Worm (Caenorhabditis elegans) whole organism, early embryonic: ENCODE measurements around the gene doxa-1.

Experiments used
- B0310.2 ChIP-seq: sonication (generic microtip); optimal IDR thresholded peaks from 2 replicates; lab custom pipeline; 2016; ENCODE audit warnings: mild to moderate bottlenecking, missing genetic modification characterization, missing compliant biosample characterization
- F13C5.2 ChIP-seq: sonication (generic microtip); optimal IDR thresholded peaks from 2 replicates; lab custom pipeline; 2017; ENCODE audit warnings: mild to moderate bottlenecking, missing genetic modification characterization, inconsistent platforms, missing compliant biosample characterization
- aly-1 ChIP-seq: sonication (generic microtip); optimal IDR thresholded peaks from 2 replicates; lab custom pipeline; 2016; ENCODE audit warnings: missing genetic modification characterization, missing compliant biosample characterization
- ama-1 ChIP-seq: fragments of 150-350 bp; optimal IDR thresholded peaks from 2 replicates; lab custom pipeline; 2014
- ceh-13 ChIP-seq: fragments of 200-800 bp; sonication (Bioruptor generic); optimal IDR thresholded peaks from 2 replicates; lab custom pipeline; 2018; ENCODE audit warnings: mild to moderate bottlenecking, missing genetic modification characterization, missing compliant biosample characterization
- ceh-36 ChIP-seq: sonication (generic microtip); optimal IDR thresholded peaks from 2 replicates; lab custom pipeline; 2016; ENCODE audit warnings: missing genetic modification characterization, inconsistent platforms, missing compliant biosample characterization
- ets-7 ChIP-seq: sonication (generic microtip); optimal IDR thresholded peaks from 2 replicates; lab custom pipeline; 2016; ENCODE audit warnings: missing genotype, missing genetic modification characterization, missing compliant biosample characterization
- flt-1 ChIP-seq: fragments of 200-800 bp; sonication (Bioruptor generic); IDR thresholded peaks from 2 replicates; pipeline ENCODE4 v1.3.6; 2022; ENCODE audit warnings: missing genetic modification characterization, missing compliant biosample characterization
- hmbx-1 ChIP-seq: sonication (generic microtip); optimal IDR thresholded peaks from 2 replicates; lab custom pipeline; 2016; ENCODE audit warnings: mild to moderate bottlenecking, missing genetic modification characterization, missing compliant biosample characterization
- hmg-4 ChIP-seq: fragments of 200-800 bp; sonication (Bioruptor generic); optimal IDR thresholded peaks from 2 replicates; lab custom pipeline; 2018; ENCODE audit warnings: mild to moderate bottlenecking, missing genetic modification characterization, missing compliant biosample characterization
- hnd-1 ChIP-seq: sonication (generic microtip); optimal IDR thresholded peaks from 2 replicates; lab custom pipeline; 2016; ENCODE audit warnings: missing genetic modification characterization, missing compliant biosample characterization
- pes-1 ChIP-seq: fragments of 200-800 bp; sonication (Bioruptor generic); IDR thresholded peaks from 2 replicates; pipeline ENCODE4 v1.3.6; 2022; ENCODE audit warnings: missing genetic modification reagents, missing genetic modification characterization, missing compliant biosample characterization
- scrt-1 ChIP-seq: fragments of 200-800 bp; sonication (Bioruptor generic); IDR thresholded peaks from 2 replicates; pipeline ENCODE4 v1.3.6; 2022; ENCODE audit warnings: missing genetic modification characterization, missing compliant biosample characterization
- sea-1 ChIP-seq: fragments of 200-800 bp; sonication (Bioruptor generic); conservative IDR thresholded peaks from 2 replicates; pipeline ENCODE4 v1.3.6; 2022; ENCODE audit warnings: missing genetic modification characterization, missing compliant biosample characterization
- tbx-11 ChIP-seq: fragments of 200-800 bp; sonication (Bioruptor generic); IDR thresholded peaks from 2 replicates; pipeline ENCODE4 v1.3.6; 2022; ENCODE audit warnings: missing genetic modification characterization, missing compliant biosample characterization
- tbx-37 ChIP-seq: fragments of 200-800 bp; sonication (Bioruptor generic); conservative IDR thresholded peaks from 2 replicates; pipeline ENCODE4 v1.3.6; 2022; ENCODE audit warnings: missing genetic modification reagents, missing genetic modification characterization, missing compliant biosample characterization
- tra-4 ChIP-seq: sonication (generic microtip); optimal IDR thresholded peaks from 2 replicates; lab custom pipeline; 2017; ENCODE audit warnings: missing genetic modification characterization, missing compliant biosample characterization

The doxa-1 gene

ce11 chrIII:8554472-8554871 is 26.4 kb upstream of the doxa-1 start, which contains the start of gene gsto-2:
Gene gsto-2 (plus strand): TSS chrIII:8554772.
- no peak for TF ChIP-seq tra-4 (tag; lab: Kevin White, UChicago)
- no peak for TF ChIP-seq hnd-1 (tag; lab: Kevin White, UChicago)
- no peak for TF ChIP-seq F13C5.2
- TF ChIP-seq sea-1 = no peak
- TF ChIP-seq hmbx-1 (tag; lab: Kevin White, UChicago) = no peak
- TF ChIP-seq flt-1 (GFP tag; lab: Robert Waterston, UW) = no peak
- no peak for TF ChIP-seq ama-1
- no peak for TF ChIP-seq tbx-11 (GFP tag; lab: Robert Waterston, UW)
- TF ChIP-seq scrt-1 (GFP tag; lab: Robert Waterston, UW) = no peak
- TF ChIP-seq aly-1 (tag; lab: Kevin White, UChicago) = no peak
- TF ChIP-seq ceh-13 (GFP tag; lab: Kevin White, UChicago) = no peak
- no peak for TF ChIP-seq ets-7 (tag; lab: Kevin White, UChicago)
- no peak for TF ChIP-seq pes-1 (GFP tag; lab: Robert Waterston, UW)
- TF ChIP-seq hmg-4 (GFP tag; lab: Kevin White, UChicago) = no peak
- TF ChIP-seq tbx-37 (GFP tag; lab: Robert Waterston, UW) = no peak
- no peak for TF ChIP-seq B0310.2 (tag; lab: Kevin White, UChicago)
- TF ChIP-seq ceh-36 = no peak

- TF ChIP-seq ets-7 (tag; lab: Kevin White, UChicago) = no peak
- no peak for TF ChIP-seq hmg-4 (GFP tag; lab: Kevin White, UChicago)
- TF ChIP-seq B0310.2 (tag; lab: Kevin White, UChicago) = no peak
- no peak for TF ChIP-seq hmbx-1 (tag; lab: Kevin White, UChicago)
- no peak for TF ChIP-seq ceh-36
- TF ChIP-seq tbx-11 (GFP tag; lab: Robert Waterston, UW) = no peak
- no peak for TF ChIP-seq hnd-1 (tag; lab: Kevin White, UChicago)
- no peak for TF ChIP-seq ceh-13 (GFP tag; lab: Kevin White, UChicago)
- no peak for TF ChIP-seq aly-1 (tag; lab: Kevin White, UChicago)
- TF ChIP-seq scrt-1 (GFP tag; lab: Robert Waterston, UW) = no peak
- no peak for TF ChIP-seq ama-1
- TF ChIP-seq F13C5.2 = no peak
- TF ChIP-seq tbx-37 (GFP tag; lab: Robert Waterston, UW) = no peak
- no peak for TF ChIP-seq tra-4 (tag; lab: Kevin White, UChicago)
Observed at ce11 chrIII:8555682-8556081, 25.2 kb upstream of the doxa-1 start.

ce11 chrIII:8556836-8557385 is 24.0 kb upstream of the doxa-1 start, which contains the start of gene C02D5.2:
Gene C02D5.2 (plus strand): TSS chrIII:8557335.
- TF ChIP-seq scrt-1 (GFP tag; lab: Robert Waterston, UW) (no peak), ets-7 (tag; lab: Kevin White, UChicago) (no peak), hnd-1 (tag; lab: Kevin White, UChicago) (no peak), ceh-13 (GFP tag; lab: Kevin White, UChicago) (no peak), flt-1 (GFP tag; lab: Robert Waterston, UW) (no peak), ceh-36 (no peak), F13C5.2 (no peak), aly-1 (tag; lab: Kevin White, UChicago) (no peak), pes-1 (GFP tag; lab: Robert Waterston, UW) (no peak), sea-1 (no peak), ama-1 (no peak), tra-4 (tag; lab: Kevin White, UChicago) (no peak), tbx-11 (GFP tag; lab: Robert Waterston, UW) (no peak), B0310.2 (tag; lab: Kevin White, UChicago) (no peak), hmbx-1 (tag; lab: Kevin White, UChicago) (no peak), hmg-4 (GFP tag; lab: Kevin White, UChicago) (no peak), tbx-37 (GFP tag; lab: Robert Waterston, UW) (no peak)

DNA sequence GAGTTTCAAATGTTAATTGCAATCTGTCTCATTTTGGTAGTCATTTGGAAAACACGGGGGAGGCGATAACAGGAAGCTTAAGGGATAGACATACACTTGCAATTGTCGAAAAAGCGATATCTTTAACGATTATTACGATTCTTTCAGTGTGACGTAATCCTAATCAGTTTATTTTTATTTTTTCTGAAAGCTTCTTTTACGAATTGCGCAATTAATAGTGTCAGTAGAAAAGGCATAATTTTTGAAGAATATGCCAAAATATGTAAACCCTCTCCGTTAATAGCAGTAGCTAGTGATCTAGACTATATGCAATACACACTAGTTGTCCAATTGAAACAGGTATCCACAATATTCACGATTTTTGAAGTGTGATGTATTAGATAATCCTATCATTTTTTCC is 20.5 kb upstream of the doxa-1 start:
- no peak for TF ChIP-seq hmg-4 (GFP tag; lab: Kevin White, UChicago)
- TF ChIP-seq scrt-1 (GFP tag; lab: Robert Waterston, UW) = no peak
- TF ChIP-seq aly-1 (tag; lab: Kevin White, UChicago) = no peak
- no peak for TF ChIP-seq tbx-37 (GFP tag; lab: Robert Waterston, UW)
- TF ChIP-seq pes-1 (GFP tag; lab: Robert Waterston, UW) = no peak
- TF ChIP-seq flt-1 (GFP tag; lab: Robert Waterston, UW) = no peak
- no peak for TF ChIP-seq sea-1
- no peak for TF ChIP-seq hnd-1 (tag; lab: Kevin White, UChicago)
- no peak for TF ChIP-seq hmbx-1 (tag; lab: Kevin White, UChicago)
- no peak for TF ChIP-seq ama-1
- no peak for TF ChIP-seq F13C5.2

DNA sequence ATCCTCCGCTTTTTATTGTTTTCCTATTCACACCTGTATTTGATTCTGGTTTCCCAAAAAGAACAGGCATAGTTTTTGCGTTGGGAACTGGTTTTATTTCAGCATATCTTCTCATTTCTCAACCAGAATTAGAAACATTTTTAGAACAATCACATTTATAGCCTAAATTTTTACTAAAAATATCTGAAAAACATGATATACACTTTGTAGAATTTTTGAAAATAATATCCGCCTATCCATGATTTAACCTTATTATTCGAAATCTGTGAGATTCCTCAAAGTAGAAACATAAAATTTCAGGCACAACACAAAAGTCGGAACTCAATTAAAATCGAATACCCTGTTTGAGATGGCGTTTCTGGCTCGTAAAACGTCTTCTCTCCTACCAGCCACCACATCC is 20.1 kb upstream of the doxa-1 start, which contains the start of gene acdh-6:
Gene acdh-6 (plus strand): TSS at position 301 of the 400 bp plus-strand sequence.
- no peak for TF ChIP-seq B0310.2 (tag; lab: Kevin White, UChicago)
- TF ChIP-seq ets-7 (tag; lab: Kevin White, UChicago) = no peak
- TF ChIP-seq tbx-11 (GFP tag; lab: Robert Waterston, UW) = no peak
- TF ChIP-seq pes-1 (GFP tag; lab: Robert Waterston, UW) = no peak
- TF ChIP-seq ceh-13 (GFP tag; lab: Kevin White, UChicago) = no peak
- TF ChIP-seq hmg-4 (GFP tag; lab: Kevin White, UChicago) = no peak
- no peak for TF ChIP-seq ceh-36
- no peak for TF ChIP-seq aly-1 (tag; lab: Kevin White, UChicago)
- TF ChIP-seq sea-1 = no peak
- TF ChIP-seq tbx-37 (GFP tag; lab: Robert Waterston, UW) = no peak
- no peak for TF ChIP-seq hmbx-1 (tag; lab: Kevin White, UChicago)
- TF ChIP-seq ama-1 = no peak
- TF ChIP-seq flt-1 (GFP tag; lab: Robert Waterston, UW) = no peak
- no peak for TF ChIP-seq F13C5.2
- TF ChIP-seq tra-4 (tag; lab: Kevin White, UChicago) = no peak
- no peak for TF ChIP-seq scrt-1 (GFP tag; lab: Robert Waterston, UW)
- no peak for TF ChIP-seq hnd-1 (tag; lab: Kevin White, UChicago)

- no peak for TF ChIP-seq sea-1
Observed at ce11 chrIII:8564372-8564771, 16.5 kb upstream of the doxa-1 start.

DNA sequence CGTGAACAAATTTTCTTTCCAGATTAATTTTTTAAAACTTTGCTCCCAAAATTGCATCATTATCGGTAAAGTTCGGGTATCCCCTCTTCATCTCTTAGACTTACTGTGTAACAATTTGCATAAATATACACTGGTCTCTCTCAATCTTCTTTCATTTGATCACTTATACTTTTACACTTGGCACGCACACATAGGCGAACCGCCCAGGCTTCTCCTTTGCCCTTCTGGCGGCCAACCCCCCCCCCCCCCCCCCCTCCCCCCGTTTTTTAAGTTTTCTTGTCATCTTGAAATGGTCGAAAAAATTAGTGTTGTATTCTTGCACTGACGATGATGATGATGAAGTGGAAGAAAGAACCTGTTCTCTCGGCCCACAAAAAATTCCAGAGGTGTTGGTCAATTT is 10.6 kb upstream of the doxa-1 start:
- TF ChIP-seq tra-4 (tag; lab: Kevin White, UChicago) (no peak), tbx-11 (GFP tag; lab: Robert Waterston, UW) (no peak), ama-1 (no peak), F13C5.2 (no peak), sea-1 (no peak), B0310.2 (tag; lab: Kevin White, UChicago) (no peak), ceh-13 (GFP tag; lab: Kevin White, UChicago) (no peak), hmbx-1 (tag; lab: Kevin White, UChicago) (no peak), flt-1 (GFP tag; lab: Robert Waterston, UW) (no peak), aly-1 (tag; lab: Kevin White, UChicago) (no peak), tbx-37 (GFP tag; lab: Robert Waterston, UW) (no peak), ceh-36 (no peak), ets-7 (tag; lab: Kevin White, UChicago) (no peak), hmg-4 (GFP tag; lab: Kevin White, UChicago) (no peak)
